Worm (Caenorhabditis elegans): ENCODE data around the gene T13B5.9.
A peak's percentile ranks its signal among the peaks of the same experiment; 100 is the strongest.
"Not testable (repeated sequence)": the region's sequence is repeated elsewhere in the genome, so short reads cannot be mapped to it uniquely, and the experiment has no call there.

T13B5.9 gene

DNA sequence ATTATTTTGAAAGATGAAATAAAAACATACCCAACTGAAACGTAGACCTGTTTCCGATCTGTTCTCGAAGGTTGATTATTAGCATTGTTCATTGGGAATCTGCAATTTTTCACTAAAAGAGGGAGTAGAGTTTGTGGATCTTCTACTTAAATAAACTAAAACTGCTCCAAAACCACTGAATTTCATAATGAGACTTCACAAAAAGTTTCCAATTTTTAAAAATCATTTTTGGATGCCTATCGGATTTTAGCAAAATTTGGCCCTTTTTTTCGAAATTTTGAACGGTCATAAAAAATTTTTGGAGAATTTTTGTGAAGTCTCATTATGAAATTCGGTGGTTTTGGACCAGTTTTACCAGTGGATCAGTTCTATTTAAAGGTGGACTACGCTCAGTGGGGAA lies 37.4 kb downstream of the T13B5.9 start, which contains the start of gene K02E7.10:
TSS of gene K02E7.10 (minus strand) at position 101 of the 400 bp plus-strand sequence.
- TF ChIP-seq T26A8.4 (GFP tag; IDR thresholded peaks at IDR 0.05) (no peak), F10B5.3 (tag; optimal IDR thresholded peaks at IDR 0.05) (no peak), lin-39 (tag; optimal IDR thresholded peaks at IDR 0.05) (no peak), zfp-3 (GFP tag; conservative IDR thresholded peaks at IDR 0.05) (no peak), sdz-12 (GFP tag; optimal IDR thresholded peaks at IDR 0.05) (no peak), lin-1 (GFP tag; IDR thresholded peaks at IDR 0.05) (no peak), set-16 (GFP tag; IDR thresholded peaks at IDR 0.05) (no peak), daf-12 (tag; optimal IDR thresholded peaks at IDR 0.05) (no peak), ZK337.2 (GFP tag; IDR thresholded peaks at IDR 0.05) (no peak), nhr-10 (tag; optimal IDR thresholded peaks at IDR 0.05) (no peak), unc-62 (GFP tag; optimal IDR thresholded peaks at IDR 0.05 in 1 of 2) (no peak), unc-62 (tag; optimal IDR thresholded peaks at IDR 0.05) (no peak), madf-9 (GFP tag; conservative IDR thresholded peaks at IDR 0.05) (no peak), mxl-3 (GFP tag; optimal IDR thresholded peaks at IDR 0.05) (no peak), ceh-32 (tag; optimal IDR thresholded peaks at IDR 0.05; ENCODE audit: poor library complexity) (no peak), lin-15B (tag; optimal IDR thresholded peaks at IDR 0.05) (no peak), nhr-6 (tag; optimal IDR thresholded peaks at IDR 0.05) (no peak)

- TF ChIP-seq tra-1 (GFP tag; IDR thresholded peaks at IDR 0.05) (peak; percentile 57), daf-16 (GFP tag; optimal IDR thresholded peaks at IDR 0.05) (no peak), daf-16 (tag; optimal IDR thresholded peaks at IDR 0.05) (peak; percentile 33), nhr-28 (tag; optimal IDR thresholded peaks at IDR 0.05) (peak; percentile 62), nhr-42 (GFP tag; IDR thresholded peaks at IDR 0.05) (no peak), dpl-1 (GFP tag; optimal IDR thresholded peaks at IDR 0.05) (no peak)
Measured at ce11 chrII:1063926-1064325, 40.4 kb downstream of the T13B5.9 start.

- not testable (repeated sequence) for TF ChIP-seq nhr-25 (tag; optimal IDR thresholded peaks at IDR 0.05; ENCODE audit: borderline replicate concordance, insufficient read depth); F49E8.2 (tag; optimal IDR thresholded peaks at IDR 0.05; ENCODE audit: borderline replicate concordance); mdt-29 (GFP tag; IDR thresholded peaks at IDR 0.05)
Measured at ce11 chrII:1060702-1061101, 43.6 kb downstream of the T13B5.9 start, which contains the start of gene btb-10. btb-10 (minus strand) TSS chrII:1060802.

ce11 chrII:1056844-1057243 lies 47.5 kb downstream of the T13B5.9 start:
- TF ChIP-seq hlh-11 (tag; optimal IDR thresholded peaks at IDR 0.05) (peak; percentile 76), ama-1 (optimal IDR thresholded peaks at IDR 0.05) (no peak), nhr-10 (tag; optimal IDR thresholded peaks at IDR 0.05) (no peak), vab-7 (GFP tag; IDR thresholded peaks at IDR 0.05) (no peak), daf-16 (GFP tag; optimal IDR thresholded peaks at IDR 0.05) (peak in 1 of 2 experiments; percentile 70), daf-16 (tag; optimal IDR thresholded peaks at IDR 0.05) (peak; percentile 99), fos-1 (tag; optimal IDR thresholded peaks at IDR 0.05) (no peak), php-3 (GFP tag; IDR thresholded peaks at IDR 0.05) (peak; percentile 87), nhr-28 (tag; optimal IDR thresholded peaks at IDR 0.05) (peak; percentile 80), tra-1 (GFP tag; IDR thresholded peaks at IDR 0.05) (peak; percentile 56; the same call in 1 of the 2 replicates), aly-2 (tag; optimal IDR thresholded peaks at IDR 0.05) (no peak), mxl-3 (GFP tag; optimal IDR thresholded peaks at IDR 0.05) (peak; percentile 33), dmd-6 (GFP tag; IDR thresholded peaks at IDR 0.05) (peak; percentile 80), pqm-1 (tag; optimal IDR thresholded peaks at IDR 0.05) (peak; percentile 16), nhr-102 (tag; optimal IDR thresholded peaks at IDR 0.05) (peak; percentile 32), dmd-8 (GFP tag; IDR thresholded peaks at IDR 0.05) (no peak), nhr-77 (tag; optimal IDR thresholded peaks at IDR 0.05) (peak; percentile 34), dve-1 (tag; optimal IDR thresholded peaks at IDR 0.05; ENCODE audit: insufficient read depth) (peak; percentile 60), lin-1 (GFP tag; IDR thresholded peaks at IDR 0.05) (peak; percentile 77; the same call in 1 of the 2 replicates)
